Fruit fly (Drosophila melanogaster): ENCODE results near the gene CG31870.

DNA sequence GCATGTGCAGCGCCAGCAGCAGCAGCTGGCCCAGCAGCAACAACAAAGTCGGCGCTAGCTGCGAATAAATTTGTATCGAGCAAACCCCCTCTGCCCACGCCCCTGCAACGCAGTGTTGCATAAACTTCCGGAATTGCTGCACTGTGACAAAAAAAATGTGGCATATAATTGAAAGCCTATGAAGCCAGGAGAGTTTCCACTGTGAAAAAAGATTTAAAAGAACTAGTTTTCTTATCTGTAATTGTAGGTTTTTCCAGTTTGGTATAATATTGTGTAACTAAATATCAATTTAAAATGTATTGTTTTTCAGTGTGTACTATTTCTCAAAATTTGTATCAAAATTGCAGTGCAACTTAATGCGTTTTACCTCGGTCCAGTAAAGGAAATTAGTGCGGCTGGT lies 41.8 kb upstream of the CG31870 start:
- TF ChIP-seq Sox14 (GFP tag; optimal IDR thresholded peaks at IDR 0.05) (no peak), Lpt (GFP tag; optimal IDR thresholded peaks at IDR 0.05) (peak; percentile 35), Eip75B (GFP tag; optimal IDR thresholded peaks at IDR 0.05) (no peak), CG16779 (tag; optimal IDR thresholded peaks at IDR 0.05) (no peak), ss (GFP tag; optimal IDR thresholded peaks at IDR 0.05) (no peak), CG6854 (GFP tag; optimal IDR thresholded peaks at IDR 0.05) (no peak), CG8319 (GFP tag; optimal IDR thresholded peaks at IDR 0.05) (no peak), Eip78C (GFP tag) (peak; percentile 80), net (GFP tag; optimal IDR thresholded peaks at IDR 0.05) (peak; percentile 56), Eip93F (GFP tag; optimal IDR thresholded peaks at IDR 0.05) (no peak)
